Fruit fly (Drosophila melanogaster): ENCODE results near the gene Kdm2.
A peak's percentile ranks its signal among the peaks of the same experiment; 100 is the strongest.

DNA sequence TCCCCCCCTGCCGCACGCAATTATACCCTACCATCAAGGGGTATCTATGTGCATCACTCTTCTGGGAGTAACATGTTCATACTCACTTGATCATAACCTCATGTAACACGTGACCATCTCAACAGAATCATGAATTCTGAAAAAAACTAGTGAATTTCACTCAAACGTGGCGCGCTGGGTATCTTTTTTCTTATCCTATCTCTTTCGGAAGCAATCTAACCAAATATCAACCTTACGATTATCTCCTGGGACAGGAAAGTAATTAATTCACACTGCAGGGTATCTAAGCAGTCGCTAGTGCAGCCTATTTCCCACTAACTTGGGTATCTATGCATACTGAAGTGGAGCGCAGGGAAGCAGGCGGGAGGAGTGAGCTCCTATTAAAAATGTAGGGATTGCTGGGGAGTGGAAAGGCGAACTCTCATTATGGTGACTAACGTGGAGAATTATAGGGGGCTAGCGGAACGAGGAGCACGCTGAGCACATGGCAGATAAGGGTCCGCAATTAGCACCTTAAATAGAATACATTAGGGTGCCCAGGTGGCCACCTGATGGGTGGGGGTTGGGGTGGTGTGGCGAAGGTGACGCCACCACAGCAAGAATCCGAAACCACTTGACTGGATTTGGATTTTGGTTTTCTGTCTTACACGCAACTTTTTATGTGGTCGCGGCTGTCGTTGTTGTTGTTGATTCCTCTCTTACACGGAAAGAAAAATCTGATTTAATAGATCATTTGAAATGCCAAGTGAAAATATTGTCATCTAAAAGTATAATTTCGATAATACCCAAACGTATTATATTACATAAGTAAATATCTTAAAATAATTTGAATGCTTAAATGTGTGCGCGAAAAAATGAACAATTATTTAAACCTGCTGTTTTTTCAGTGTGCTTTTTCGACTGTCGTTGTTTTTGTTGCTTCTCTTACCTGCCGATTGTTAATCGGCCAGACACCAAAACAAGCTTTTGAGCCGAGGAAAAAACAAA, 3.1 kb downstream of the Kdm2 start:
- no peak for TF ChIP-seq EcR (GFP tag; optimal IDR thresholded peaks at IDR 0.05)
- peak; percentile 1 for TF ChIP-seq CG13204 (GFP tag; optimal IDR thresholded peaks at IDR 0.05)
